Fruit fly (Drosophila melanogaster) whole organism, adult: ENCODE measurements around the gene ex.
A peak's percentile ranks its signal among the peaks of the same experiment; 100 is the strongest.
"Not testable (repeated sequence)": the region's sequence is repeated elsewhere in the genome, so short reads cannot be mapped to it uniquely, and the experiment has no call there.

ENCODE experiments used
- CG11617 ChIP-seq: fragments of 200-800 bp; sonication (Bioruptor generic); optimal IDR thresholded peaks from 2 replicates; lab custom pipeline; 2017; ENCODE audit warnings: mild to moderate bottlenecking, missing biosample characterization, missing genetic modification reagents, missing genetic modification characterization
- CG12768 ChIP-seq: fragments of 200-800 bp; sonication (Bioruptor generic); optimal IDR thresholded peaks from 2 replicates; lab custom pipeline; 2017; ENCODE audit warnings: missing biosample characterization, missing genetic modification characterization, mild to moderate bottlenecking, moderate library complexity, missing genetic modification reagents
- CG14711 ChIP-seq: fragments of 200-800 bp; sonication (Bioruptor generic); optimal IDR thresholded peaks from 2 replicates; lab custom pipeline; 2018; ENCODE audit warnings: missing biosample characterization, mild to moderate bottlenecking, missing genetic modification characterization, moderate library complexity
- CG1620 ChIP-seq: fragments of 200-800 bp; sonication (Bioruptor generic); optimal IDR thresholded peaks from 2 replicates; lab custom pipeline; 2016; ENCODE audit warnings: missing biosample characterization, missing genetic modification characterization
- CG33017 ChIP-seq: fragments of 200-800 bp; sonication (Bioruptor generic); optimal IDR thresholded peaks from 2 replicates; lab custom pipeline; 2018; ENCODE audit warnings: missing biosample characterization, mild to moderate bottlenecking, missing genetic modification characterization, moderate library complexity
- CG5204 ChIP-seq: fragments of 200-800 bp; sonication (Bioruptor generic); optimal IDR thresholded peaks from 2 replicates; lab custom pipeline; 2016; ENCODE audit warnings: missing biosample characterization, missing genetic modification characterization
- CG7045 ChIP-seq: fragments of 200-800 bp; sonication (Bioruptor generic); optimal IDR thresholded peaks from 2 replicates; lab custom pipeline; 2017; ENCODE audit warnings: missing biosample characterization, mild to moderate bottlenecking, missing genetic modification characterization
- CG7101 ChIP-seq: fragments of 200-800 bp; sonication (Bioruptor generic); optimal IDR thresholded peaks from 2 replicates; lab custom pipeline; 2018; ENCODE audit warnings: missing biosample characterization, mild to moderate bottlenecking, missing genetic modification characterization, moderate library complexity
- Clk ChIP-seq: fragments of 200-800 bp; sonication (Bioruptor generic); optimal IDR thresholded peaks from 2 replicates; lab custom pipeline; 2017; ENCODE audit warnings: missing biosample characterization, missing genetic modification characterization
- Crg-1 ChIP-seq: fragments of 200-800 bp; sonication (Bioruptor generic); optimal IDR thresholded peaks from 2 replicates; lab custom pipeline; 2016; ENCODE audit warnings: missing biosample characterization, missing genetic modification characterization
- Hr96 ChIP-seq: fragments of 200-800 bp; sonication (Bioruptor generic); optimal IDR thresholded peaks from 2 replicates; lab custom pipeline; 2016; ENCODE audit warnings: missing biosample characterization, missing genetic modification characterization
- Mnt ChIP-seq: fragments of 200-800 bp; sonication (Bioruptor generic); optimal IDR thresholded peaks from 2 replicates; lab custom pipeline; 2016; ENCODE audit warnings: missing biosample characterization, mild to moderate bottlenecking, missing genetic modification characterization
- bab1 ChIP-seq: fragments of 200-800 bp; sonication (Bioruptor generic); optimal IDR thresholded peaks from 3 replicates; lab custom pipeline; 2019; ENCODE audit warnings: missing biosample characterization, mild to moderate bottlenecking, missing genetic modification characterization, moderate library complexity
- cic ChIP-seq: fragments of 200-800 bp; sonication (Bioruptor generic); optimal IDR thresholded peaks from 2 replicates; lab custom pipeline; 2017; ENCODE audit warnings: missing biosample characterization, mild to moderate bottlenecking, missing genetic modification characterization, moderate library complexity
- cnc ChIP-seq, 2 experiments: fragments of >200 bp; optimal IDR thresholded peaks; 2 replicates each; lab custom pipeline; 2017
- kay ChIP-seq: fragments of 200-800 bp; sonication (Bioruptor generic); peaks from one replicate; lab custom pipeline; 2016; ENCODE audit warnings: missing biosample characterization, missing genetic modification characterization, borderline replicate concordance
- ovo ChIP-seq: fragments of 200-800 bp; sonication (Bioruptor generic); optimal IDR thresholded peaks from 2 replicates; lab custom pipeline; 2016; ENCODE audit warnings: missing biosample characterization, missing genetic modification characterization
- pad ChIP-seq: fragments of 200-800 bp; sonication (Bioruptor generic); optimal IDR thresholded peaks from 3 replicates; lab custom pipeline; 2017; ENCODE audit warnings: missing biosample characterization, missing genetic modification characterization, mild to moderate bottlenecking, moderate library complexity, missing genetic modification reagents
- tj ChIP-seq: fragments of 200-800 bp; sonication (Bioruptor generic); optimal IDR thresholded peaks from 3 replicates; lab custom pipeline; 2017; ENCODE audit warnings: missing biosample characterization, mild to moderate bottlenecking, missing genetic modification characterization, moderate library complexity
- toe ChIP-seq: fragments of 200-800 bp; sonication (Bioruptor generic); optimal IDR thresholded peaks from 2 replicates; lab custom pipeline; 2016; ENCODE audit warnings: missing biosample characterization, missing genetic modification characterization

ex gene

dm6 chr2L:455274-455673 is 24.2 kb downstream of the ex start, which contains the start of gene CG4133:
Gene CG4133 (plus strand): TSS chr2L:455531.
- TF ChIP-seq CG5204; pad (GFP tag; lab: Kevin White, UChicago); ovo (GFP tag; lab: Kevin White, UChicago): not testable (repeated sequence)

DNA sequence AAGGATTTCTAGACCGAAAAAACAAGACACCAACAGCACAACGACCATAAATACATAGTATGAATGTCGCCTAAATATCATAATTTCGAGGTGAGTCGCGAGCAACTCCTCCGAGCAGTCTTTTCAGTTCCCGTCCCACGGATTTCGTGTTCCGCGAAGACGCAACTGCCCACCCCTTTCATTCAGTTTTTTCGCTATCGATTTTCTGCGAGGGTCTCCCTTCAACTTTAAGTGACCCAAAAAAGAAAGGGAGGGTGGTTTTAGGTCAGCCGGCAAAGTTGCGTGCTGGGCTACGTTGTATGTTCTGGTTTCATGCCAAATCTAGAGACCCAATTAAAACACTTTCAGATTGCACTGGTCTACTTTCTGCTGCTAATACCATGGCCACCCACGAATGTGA is 24.7 kb downstream of the ex start:
- TF ChIP-seq kay (GFP tag; lab: Kevin White, UChicago) (no peak), Crg-1 (no peak), CG33017 (tag; lab: Kevin White, UChicago) (no peak), pad (GFP tag; lab: Kevin White, UChicago) (no peak), CG12768 (GFP tag; lab: Kevin White, UChicago) (no peak), CG7045 (no peak), Mnt (no peak), CG5204 (no peak), Clk (GFP tag; lab: Kevin White, UChicago) (no peak)

DNA sequence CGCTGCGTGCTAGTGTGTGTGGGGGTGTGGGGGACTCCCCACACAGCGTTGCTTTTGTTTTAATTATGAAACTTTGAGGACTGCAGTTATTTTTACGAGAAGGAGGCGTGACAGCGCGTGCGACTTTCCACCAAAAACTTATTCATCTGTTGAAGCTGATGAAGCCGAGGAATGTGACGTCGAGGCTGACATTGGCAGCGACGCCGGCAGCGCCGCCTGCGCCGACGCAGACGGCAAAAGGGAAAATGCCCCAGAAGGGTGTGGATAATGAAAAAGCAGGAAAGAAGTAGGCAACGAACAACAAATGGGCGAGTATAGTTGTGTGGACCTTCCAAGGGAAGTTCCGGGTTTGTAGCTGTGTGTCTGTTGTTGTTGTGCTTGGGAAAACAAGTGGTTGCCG is 36.7 kb downstream of the ex start:
- no peak for TF ChIP-seq CG14711 (tag; lab: Kevin White, UChicago)
- TF ChIP-seq tj (GFP tag; lab: Kevin White, UChicago) = no peak
- TF ChIP-seq CG7101 = no peak
- no peak for TF ChIP-seq cic (GFP tag; lab: Kevin White, UChicago)
- TF ChIP-seq CG11617 (GFP tag; lab: Kevin White, UChicago) = no peak
- TF ChIP-seq kay (GFP tag; lab: Kevin White, UChicago) = no peak

DNA sequence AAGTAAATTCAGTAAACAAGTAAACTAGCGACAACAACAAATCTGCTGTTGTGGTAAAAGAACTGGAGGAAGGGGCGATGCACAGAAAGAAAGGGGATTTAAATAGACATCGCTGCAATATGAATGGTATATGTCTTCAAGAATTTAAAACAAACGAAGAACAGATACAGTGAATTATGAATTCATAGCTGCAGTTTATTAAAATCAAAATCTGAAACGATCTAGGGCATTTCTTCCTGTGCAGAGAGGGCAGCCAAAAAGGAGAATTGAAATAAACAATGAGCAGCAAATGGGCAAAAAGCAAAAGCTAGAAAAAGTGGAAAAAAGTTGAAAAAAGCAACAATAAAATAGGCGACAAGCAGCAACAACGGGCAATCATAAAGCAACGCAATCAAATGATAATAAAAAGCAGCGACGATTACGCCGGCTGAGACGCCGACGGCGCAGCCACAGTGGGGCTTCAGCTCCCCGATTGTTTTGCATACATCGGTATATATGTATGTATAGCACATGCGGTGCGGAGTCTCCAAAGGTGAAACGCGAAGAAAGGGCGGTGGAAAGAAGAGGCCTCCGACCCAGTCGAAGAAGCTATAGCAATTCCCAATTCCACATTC is 37.8 kb downstream of the ex start:
- TF ChIP-seq CG7045 = peak; percentile 18
- peak; percentile 60 for TF ChIP-seq tj (GFP tag; lab: Kevin White, UChicago)
- no peak for TF ChIP-seq Crg-1
- no peak for TF ChIP-seq CG1620 (GFP tag; lab: Kevin White, UChicago)
- peak; percentile 48 for TF ChIP-seq CG5204
- peak; percentile 68 for TF ChIP-seq CG7101
- TF ChIP-seq cnc (optimal IDR thresholded peaks at IDR 0.05; lab: Kevin White, UChicago) = no peak
- TF ChIP-seq Hr96 (GFP tag; lab: Kevin White, UChicago) = peak; percentile 32
- no peak for TF ChIP-seq ovo (GFP tag; lab: Kevin White, UChicago)
- no peak for TF ChIP-seq toe (GFP tag; lab: Kevin White, UChicago)
- peak; percentile 50 for TF ChIP-seq CG11617 (GFP tag; lab: Kevin White, UChicago)
- no peak for TF ChIP-seq Clk (GFP tag; lab: Kevin White, UChicago)
- TF ChIP-seq bab1 (GFP tag; lab: Kevin White, UChicago) = no peak
- peak; percentile 74 for TF ChIP-seq CG14711 (tag; lab: Kevin White, UChicago)
- TF ChIP-seq cic (GFP tag; lab: Kevin White, UChicago) = peak; percentile 84
- no peak for TF ChIP-seq Mnt
- TF ChIP-seq pad (GFP tag; lab: Kevin White, UChicago) = peak; percentile 14
- peak; percentile 89 for TF ChIP-seq kay (GFP tag; lab: Kevin White, UChicago)
- peak; percentile 65 for TF ChIP-seq CG12768 (GFP tag; lab: Kevin White, UChicago)
- TF ChIP-seq CG33017 (tag; lab: Kevin White, UChicago) = peak; percentile 63

dm6 chr2L:469912-470311 is 38.9 kb downstream of the ex start:
- no peak for TF ChIP-seq CG7045
- no peak for TF ChIP-seq bab1 (GFP tag; lab: Kevin White, UChicago)
- peak; percentile 28 for TF ChIP-seq kay (GFP tag; lab: Kevin White, UChicago)
- TF ChIP-seq tj (GFP tag; lab: Kevin White, UChicago) = no peak

dm6 chr2L:470336-470934 is 39.4 kb downstream of the ex start:
- TF ChIP-seq CG14711 (tag; lab: Kevin White, UChicago) (peak; percentile 56), CG7045 (peak; percentile 49), toe (GFP tag; lab: Kevin White, UChicago) (peak; percentile 18), Hr96 (GFP tag; lab: Kevin White, UChicago) (peak; percentile 58), Mnt (peak; percentile 29), CG11617 (GFP tag; lab: Kevin White, UChicago) (no peak), tj (GFP tag; lab: Kevin White, UChicago) (no peak), CG33017 (tag; lab: Kevin White, UChicago) (peak; percentile 59), pad (GFP tag; lab: Kevin White, UChicago) (peak; percentile 34), cnc (optimal IDR thresholded peaks at IDR 0.05; lab: Kevin White, UChicago) (no peak), CG7101 (peak; percentile 55), ovo (GFP tag; lab: Kevin White, UChicago) (no peak), CG1620 (GFP tag; lab: Kevin White, UChicago) (no peak), bab1 (GFP tag; lab: Kevin White, UChicago) (peak; percentile 47), Clk (GFP tag; lab: Kevin White, UChicago) (peak; percentile 16), Crg-1 (peak; percentile 42), cic (GFP tag; lab: Kevin White, UChicago) (peak; percentile 61), CG5204 (peak; percentile 22), kay (GFP tag; lab: Kevin White, UChicago) (peak; percentile 75), CG12768 (GFP tag; lab: Kevin White, UChicago) (peak; percentile 94)
